Fruit fly (Drosophila melanogaster) whole organism, embryonic: ENCODE data around the gene Rpn10.

Source experiments
- Atf6 ChIP-seq: fragments of 200-800 bp; sonication (Bioruptor generic); IDR thresholded peaks from 2 replicates; pipeline ENCODE4 v1.3.6; 2022; ENCODE audit warnings: missing biosample characterization, missing genetic modification characterization
- B-H2 ChIP-seq: fragments of 200-800 bp; sonication (Bioruptor generic); optimal IDR thresholded peaks from 2 replicates; lab custom pipeline; 2018; ENCODE audit warnings: missing biosample characterization, mild to moderate bottlenecking, missing genetic modification characterization
- Blimp-1 ChIP-seq: fragments of 200-800 bp; sonication (Bioruptor generic); optimal IDR thresholded peaks from 3 replicates; lab custom pipeline; 2018; ENCODE audit warnings: missing biosample characterization, missing genetic modification characterization, mild to moderate bottlenecking, moderate library complexity, missing genetic modification reagents
- C15 ChIP-seq: fragments of 200-800 bp; sonication (Bioruptor generic); IDR thresholded peaks from 3 replicates; pipeline ENCODE4 v1.3.6; 2022; ENCODE audit warnings: missing biosample characterization, missing genetic modification characterization
- CG10366 ChIP-seq: fragments of 200-800 bp; sonication (Bioruptor generic); IDR thresholded peaks from 2 replicates; pipeline ENCODE4 v1.3.6; 2022; ENCODE audit warnings: missing biosample characterization, missing genetic modification characterization
- CG11093 ChIP-seq: fragments of 200-800 bp; sonication (Bioruptor generic); IDR thresholded peaks from 3 replicates; pipeline ENCODE4 v1.3.6; 2022; ENCODE audit warnings: missing biosample characterization, missing genetic modification characterization
- CG11695 ChIP-seq: fragments of 200-800 bp; sonication (Bioruptor generic); IDR thresholded peaks from 3 replicates; pipeline ENCODE4 v1.3.6; 2022; ENCODE audit warnings: missing biosample characterization, missing genetic modification characterization
- CG12391 ChIP-seq: fragments of 200-800 bp; sonication (Bioruptor generic); optimal IDR thresholded peaks from 3 replicates; lab custom pipeline; 2018; ENCODE audit warnings: missing biosample characterization, mild to moderate bottlenecking, missing genetic modification characterization, moderate library complexity
- CG12769 ChIP-seq: fragments of 200-800 bp; sonication (Bioruptor generic); optimal IDR thresholded peaks from 2 replicates; lab custom pipeline; 2019; ENCODE audit warnings: missing biosample characterization, mild to moderate bottlenecking, missing genetic modification characterization, moderate library complexity
- CG13296 ChIP-seq: fragments of 200-800 bp; sonication (Bioruptor generic); optimal IDR thresholded peaks from 3 replicates; lab custom pipeline; 2018; ENCODE audit warnings: missing biosample characterization, mild to moderate bottlenecking, missing genetic modification characterization
- CG13624 ChIP-seq: fragments of 200-800 bp; sonication (Bioruptor generic); optimal IDR thresholded peaks from 2 replicates; lab custom pipeline; 2016; ENCODE audit warnings: missing biosample characterization, missing genetic modification characterization
- CG15514 ChIP-seq: fragments of 200-800 bp; sonication (Bioruptor generic); optimal IDR thresholded peaks from 3 replicates; lab custom pipeline; 2017; ENCODE audit warnings: missing biosample characterization, missing genetic modification characterization, mild to moderate bottlenecking, moderate library complexity, missing genetic modification reagents
- CG18476 ChIP-seq: fragments of 200-800 bp; sonication (Bioruptor generic); optimal IDR thresholded peaks from 2 replicates; lab custom pipeline; 2016; ENCODE audit warnings: missing biosample characterization, mild to moderate bottlenecking, missing genetic modification characterization
- CG18599 ChIP-seq: fragments of 200-800 bp; sonication (Bioruptor generic); optimal IDR thresholded peaks from 3 replicates; lab custom pipeline; 2017; ENCODE audit warnings: missing biosample characterization, missing genetic modification characterization, mild to moderate bottlenecking, moderate library complexity, missing genetic modification reagents
- CG30020 ChIP-seq: fragments of 200-800 bp; optimal IDR thresholded peaks from 2 replicates; lab custom pipeline; 2019; ENCODE audit warnings: missing biosample characterization, mild to moderate bottlenecking, missing genetic modification characterization, moderate library complexity
- CG42726 ChIP-seq: fragments of 200-800 bp; sonication (Bioruptor generic); IDR thresholded peaks from 2 replicates; pipeline ENCODE4 v1.3.6; 2022; ENCODE audit warnings: missing biosample characterization, missing genetic modification characterization; ENCODE audit not compliant: partially characterized antibody
- CG4360 ChIP-seq: fragments of 200-800 bp; sonication (Bioruptor generic); IDR thresholded peaks from 2 replicates; pipeline ENCODE4 v1.3.6; 2022; ENCODE audit warnings: missing biosample characterization, missing genetic modification characterization
- CG7963 ChIP-seq: fragments of 200-800 bp; sonication (Bioruptor generic); IDR thresholded peaks from 3 replicates; pipeline ENCODE4 v1.3.6; 2022; ENCODE audit warnings: missing biosample characterization, missing genetic modification characterization; ENCODE audit not compliant: partially characterized antibody
- CG8290 ChIP-seq, 3 experiments: fragments of 200-800 bp; sonication (Bioruptor generic); optimal IDR thresholded peaks; 2 replicates each; lab custom pipeline; 2016 to 2019; ENCODE audit warnings: missing biosample characterization in 3 of 3, missing genetic modification characterization in 3 of 3, mild to moderate bottlenecking in 2 of 3, moderate library complexity in 1 of 3
- CG8944 ChIP-seq: fragments of 200-800 bp; sonication (Bioruptor generic); optimal IDR thresholded peaks from 3 replicates; lab custom pipeline; 2016; ENCODE audit warnings: missing biosample characterization, missing genetic modification characterization
- CTCF ChIP-seq: fragments of 200-800 bp; sonication (Bioruptor generic); optimal IDR thresholded peaks from 2 replicates; lab custom pipeline; 2017; ENCODE audit warnings: missing biosample characterization, mild to moderate bottlenecking, missing genetic modification characterization, moderate library complexity
- D19B ChIP-seq: fragments of 200-800 bp; sonication (Bioruptor generic); optimal IDR thresholded peaks from 2 replicates; lab custom pipeline; 2017; ENCODE audit warnings: missing biosample characterization, mild to moderate bottlenecking, missing genetic modification characterization
- Dip3 ChIP-seq: fragments of 200-800 bp; sonication (Bioruptor generic); optimal IDR thresholded peaks from 3 replicates; lab custom pipeline; 2016; ENCODE audit warnings: missing biosample characterization, missing genetic modification characterization
- E2f2 ChIP-seq: fragments of 200-800 bp; sonication (Bioruptor generic); IDR thresholded peaks from 2 replicates; pipeline ENCODE4 v1.3.6; 2022; ENCODE audit warnings: missing biosample characterization, missing genetic modification characterization
- ERR ChIP-seq: fragments of 200-800 bp; sonication (Bioruptor generic); optimal IDR thresholded peaks from 2 replicates; lab custom pipeline; 2016; ENCODE audit warnings: missing biosample characterization, missing genetic modification characterization
- Ets65A ChIP-seq: fragments of 200-800 bp; sonication (Bioruptor generic); peaks from one replicate; lab custom pipeline; 2016; ENCODE audit warnings: missing biosample characterization, missing genetic modification characterization
- Fer1 ChIP-seq: fragments of 200-800 bp; sonication (Bioruptor generic); optimal IDR thresholded peaks from 2 replicates; lab custom pipeline; 2017; ENCODE audit warnings: missing biosample characterization, mild to moderate bottlenecking, missing genetic modification characterization
- Fer2 ChIP-seq: fragments of 200-800 bp; sonication (Bioruptor generic); optimal IDR thresholded peaks from 2 replicates; lab custom pipeline; 2018; ENCODE audit warnings: missing biosample characterization, mild to moderate bottlenecking, missing genetic modification characterization, moderate library complexity
- Hmx ChIP-seq: fragments of 200-800 bp; sonication (Bioruptor generic); optimal IDR thresholded peaks from 2 replicates; lab custom pipeline; 2016; ENCODE audit warnings: missing biosample characterization, missing genetic modification characterization
- MTF-1 ChIP-seq: fragments of 200-800 bp; sonication (Bioruptor generic); optimal IDR thresholded peaks from 2 replicates; lab custom pipeline; 2018; ENCODE audit warnings: missing biosample characterization, mild to moderate bottlenecking, missing genetic modification characterization, borderline replicate concordance
- Mrtf ChIP-seq: fragments of 200-800 bp; sonication (Bioruptor generic); IDR thresholded peaks from 3 replicates; pipeline ENCODE4 v1.3.6; 2022; ENCODE audit warnings: missing biosample characterization, missing genetic modification characterization
- NfI ChIP-seq: fragments of 200-800 bp; sonication (Bioruptor generic); optimal IDR thresholded peaks from 3 replicates; lab custom pipeline; 2018; ENCODE audit warnings: missing biosample characterization, mild to moderate bottlenecking, missing genetic modification characterization, moderate library complexity
- caup ChIP-seq: fragments of 200-800 bp; sonication (Bioruptor generic); optimal IDR thresholded peaks from 3 replicates; lab custom pipeline; 2017; ENCODE audit warnings: missing biosample characterization, mild to moderate bottlenecking, missing genetic modification characterization, moderate library complexity; ENCODE audit not compliant: severe bottlenecking
- cg ChIP-seq: fragments of 200-800 bp; sonication (Bioruptor generic); optimal IDR thresholded peaks from 3 replicates; lab custom pipeline; 2019; ENCODE audit warnings: missing biosample characterization, mild to moderate bottlenecking, missing genetic modification characterization, moderate library complexity
- croc ChIP-seq: fragments of 200-800 bp; sonication (Bioruptor generic); conservative IDR thresholded peaks from 3 replicates; pipeline ENCODE4 v1.3.6; 2022; ENCODE audit warnings: missing biosample characterization, missing genetic modification characterization
- da ChIP-seq: fragments of 200-800 bp; sonication (Bioruptor generic); optimal IDR thresholded peaks from 2 replicates; lab custom pipeline; 2016; ENCODE audit warnings: missing biosample characterization, missing genetic modification characterization
- dmrt99B ChIP-seq: fragments of 200-800 bp; sonication (Bioruptor generic); optimal IDR thresholded peaks from 2 replicates; lab custom pipeline; 2018; ENCODE audit warnings: missing biosample characterization, mild to moderate bottlenecking, missing genetic modification characterization, moderate library complexity
- grau ChIP-seq: fragments of 200-800 bp; optimal IDR thresholded peaks from 3 replicates; lab custom pipeline; 2019; ENCODE audit warnings: missing biosample characterization, mild to moderate bottlenecking, missing genetic modification characterization, moderate library complexity
- grn ChIP-seq: fragments of 200-800 bp; sonication (Bioruptor generic); optimal IDR thresholded peaks from 3 replicates; lab custom pipeline; 2017; ENCODE audit warnings: missing biosample characterization, missing genetic modification characterization
- ind ChIP-seq: fragments of 200-800 bp; sonication (Bioruptor generic); optimal IDR thresholded peaks from 3 replicates; lab custom pipeline; 2016; ENCODE audit warnings: missing biosample characterization, missing genetic modification characterization
- klu ChIP-seq: fragments of 200-800 bp; sonication (Bioruptor generic); IDR thresholded peaks from 2 replicates; pipeline ENCODE4 v1.3.6; 2022; ENCODE audit warnings: missing biosample characterization, missing genetic modification characterization
- lab ChIP-seq: fragments of 200-800 bp; sonication (Bioruptor generic); optimal IDR thresholded peaks from 3 replicates; lab custom pipeline; 2017; ENCODE audit warnings: missing biosample characterization, missing genetic modification characterization, mild to moderate bottlenecking, moderate library complexity, missing genetic modification reagents
- mam ChIP-seq: fragments of 200-800 bp; sonication (Bioruptor generic); optimal IDR thresholded peaks from 3 replicates; lab custom pipeline; 2016; ENCODE audit warnings: missing biosample characterization, missing genetic modification characterization
- nmo ChIP-seq: fragments of 200-800 bp; sonication (Bioruptor generic); optimal IDR thresholded peaks from 2 replicates; lab custom pipeline; 2018; ENCODE audit warnings: missing biosample characterization, mild to moderate bottlenecking, missing genetic modification characterization, moderate library complexity
- onecut ChIP-seq: fragments of 200-800 bp; sonication (Bioruptor generic); IDR thresholded peaks from 2 replicates; pipeline ENCODE4 v1.3.6; 2022; ENCODE audit warnings: missing biosample characterization, missing genetic modification characterization
- peb ChIP-seq: fragments of 200-800 bp; sonication (Bioruptor generic); IDR thresholded peaks from 2 replicates; pipeline ENCODE4 v1.3.6; 2022; ENCODE audit warnings: missing biosample characterization, missing genetic modification characterization
- ranshi ChIP-seq: fragments of 200-800 bp; sonication (Bioruptor generic); IDR thresholded peaks from 2 replicates; pipeline ENCODE4 v1.3.6; 2022; ENCODE audit warnings: missing biosample characterization, missing genetic modification characterization
- sob ChIP-seq: fragments of 200-800 bp; sonication (Bioruptor generic); IDR thresholded peaks from 2 replicates; pipeline ENCODE4 v1.3.6; 2022; ENCODE audit warnings: missing biosample characterization, missing genetic modification characterization
- tna ChIP-seq: fragments of 200-800 bp; sonication (Bioruptor generic); IDR thresholded peaks from 2 replicates; pipeline ENCODE4 v1.3.6; 2022; ENCODE audit warnings: missing biosample characterization, missing genetic modification characterization; ENCODE audit not compliant: partially characterized antibody
- toy ChIP-seq: fragments of 200-800 bp; sonication (Bioruptor generic); IDR thresholded peaks from 2 replicates; pipeline ENCODE4 v1.3.6; 2022; ENCODE audit warnings: missing biosample characterization, missing genetic modification characterization
- vnd ChIP-seq: fragments of 200-800 bp; sonication (Bioruptor generic); IDR thresholded peaks from 3 replicates; pipeline ENCODE4 v1.3.6; 2022; ENCODE audit warnings: missing biosample characterization, missing genetic modification characterization; ENCODE audit not compliant: partially characterized antibody

Gene Rpn10

dm6 chr3L:21501928-21502327, 34.9 kb upstream of the Rpn10 start (continued):
- TF ChIP-seq onecut (no peak), MTF-1 (GFP tag; lab: Kevin White, UChicago) (no peak), Atf6 (GFP tag; lab: Robert Waterston, UW) (0 out of 2 replicates have a peak, but pooled peaks have one; percentile 36), Dip3 (no peak), Mrtf (GFP tag; lab: Robert Waterston, UW) (no peak), E2f2 (no peak), D19B (GFP tag; lab: Kevin White, UChicago) (peak; percentile 30), klu (GFP tag; lab: Robert Waterston, UW) (no peak), Fer2 (no peak), CG15514 (GFP tag; lab: Kevin White, UChicago) (peak; percentile 18), Hmx (GFP tag; lab: Kevin White, UChicago) (no peak), caup (GFP tag; lab: Kevin White, UChicago) (no peak), grau (tag; lab: Kevin White, UChicago) (peak; percentile 25), CG11695 (peak; percentile 46; the same call in 1 of the 3 replicates), ERR (GFP tag; lab: Kevin White, UChicago) (no peak), Ets65A (GFP tag; lab: Kevin White, UChicago) (peak; percentile 11), toy (GFP tag; lab: Robert Waterston, UW) (0 out of 2 replicates have a peak, but pooled peaks have one; percentile 11), lab (GFP tag; lab: Kevin White, UChicago) (peak; percentile 53), CG4360 (no peak), CG8944 (GFP tag; lab: Kevin White, UChicago) (no peak), da (no peak), CG12769 (tag; lab: Kevin White, UChicago) (peak; percentile 15), vnd (no peak), B-H2 (GFP tag; lab: Kevin White, UChicago) (no peak), ranshi (0 out of 2 replicates have a peak, but pooled peaks have one; percentile 10), CG18599 (peak; percentile 34), CG12391 (tag; lab: Kevin White, UChicago) (no peak), CG13624 (GFP tag; lab: Kevin White, UChicago) (peak; percentile 9), cg (GFP tag; lab: Kevin White, UChicago) (no peak), grn (GFP tag; lab: Kevin White, UChicago) (peak; percentile 75), CG11093 (no peak), Blimp-1 (GFP tag; lab: Kevin White, UChicago) (no peak), NfI (GFP tag; lab: Kevin White, UChicago) (no peak), CTCF (GFP tag; lab: Kevin White, UChicago) (no peak), CG30020 (no peak), CG7963 (GFP tag; lab: Robert Waterston, UW) (no peak), Fer1 (GFP tag; lab: Kevin White, UChicago) (peak; percentile 2), CG13296 (GFP tag; lab: Kevin White, UChicago) (no peak), dmrt99B (tag; lab: Kevin White, UChicago) (peak; percentile 22), croc (GFP tag; lab: Robert Waterston, UW) (no peak), CG8290 (GFP tag; optimal IDR thresholded peaks at IDR 0.05; lab: Kevin White, UChicago) (no peak), CG8290 (tag; optimal IDR thresholded peaks at IDR 0.05; lab: Kevin White, UChicago) (peak in 1 of 2 experiments; percentile 11), CG10366 (GFP tag; lab: Robert Waterston, UW) (peak; percentile 34; the same call in 1 of the 2 replicates), C15 (GFP tag; lab: Robert Waterston, UW) (no peak), CG18476 (GFP tag; lab: Kevin White, UChicago) (no peak), ind (GFP tag; lab: Kevin White, UChicago) (no peak), peb (GFP tag; lab: Robert Waterston, UW) (no peak), tna (no peak), CG42726 (GFP tag; lab: Robert Waterston, UW) (no peak), nmo (GFP tag; lab: Kevin White, UChicago) (no peak), sob (GFP tag; lab: Robert Waterston, UW) (peak; percentile 9; the same call in 1 of the 2 replicates), mam (GFP tag; lab: Kevin White, UChicago) (no peak)
